Worm (Caenorhabditis elegans) whole organism, midembryonic: ENCODE results near the gene srh-75.

Source experiments
- cog-1 ChIP-seq: sonication (generic microtip); optimal IDR thresholded peaks from 2 replicates; lab custom pipeline; 2016; ENCODE audit warnings: missing genetic modification characterization, missing compliant biosample characterization
- flt-1 ChIP-seq: fragments of 200-800 bp; sonication (Bioruptor generic); IDR thresholded peaks from 2 replicates; pipeline ENCODE4 v1.3.6; 2022; ENCODE audit warnings: missing genetic modification characterization, missing compliant biosample characterization
- klf-2 ChIP-seq: fragments of 200-800 bp; sonication (Bioruptor generic); conservative IDR thresholded peaks from 2 replicates; pipeline ENCODE4 v1.3.6; 2022; ENCODE audit warnings: missing genetic modification reagents, missing genetic modification characterization, missing compliant biosample characterization
- med-1 ChIP-seq: sonication (generic microtip); optimal IDR thresholded peaks from 2 replicates; lab custom pipeline; 2017; ENCODE audit warnings: missing genetic modification characterization, mild to moderate bottlenecking, missing compliant biosample characterization, antibody characterized with exemption, missing genetic modification reagents; ENCODE audit not compliant: insufficient read depth
- ztf-23 ChIP-seq: fragments of 200-800 bp; sonication (Bioruptor generic); IDR thresholded peaks from 2 replicates; pipeline ENCODE4 v1.3.6; 2022; ENCODE audit warnings: missing genetic modification reagents, missing genetic modification characterization, missing compliant biosample characterization

- TF ChIP-seq cog-1 (tag; lab: Kevin White, UChicago): no peak
- TF ChIP-seq flt-1 (GFP tag; lab: Robert Waterston, UW): no peak
- TF ChIP-seq med-1 (GFP tag; lab: Kevin White, UChicago): no peak
- TF ChIP-seq ztf-23 (GFP tag; lab: Robert Waterston, UW): no peak
- no peak for TF ChIP-seq klf-2 (GFP tag; lab: Robert Waterston, UW)
These were observed 39.9 kb downstream of the srh-75 start for ce11 chrV:11016846-11017553.
